Worm (Caenorhabditis elegans): ENCODE data around the gene ZK896.1.

- no peak for TF ChIP-seq spr-3 (GFP tag; optimal IDR thresholded peaks at IDR 0.05)
- no peak for TF ChIP-seq unc-62 (GFP tag; optimal IDR thresholded peaks at IDR 0.05 in 1 of 2)
- TF ChIP-seq unc-62 (tag; optimal IDR thresholded peaks at IDR 0.05): no peak
- TF ChIP-seq nhr-76 (tag; optimal IDR thresholded peaks at IDR 0.05): no peak
- no peak for TF ChIP-seq snpc-4 (tag; optimal IDR thresholded peaks at IDR 0.05)
- TF ChIP-seq dmd-6 (GFP tag; IDR thresholded peaks at IDR 0.05): no peak
- TF ChIP-seq fkh-10 (GFP tag; optimal IDR thresholded peaks at IDR 0.05): no peak
- TF ChIP-seq hlh-30 (tag; optimal IDR thresholded peaks at IDR 0.05; ENCODE audit: insufficient read depth): no peak
- no peak for TF ChIP-seq nhr-28 (tag; optimal IDR thresholded peaks at IDR 0.05)
- TF ChIP-seq aly-2 (tag; optimal IDR thresholded peaks at IDR 0.05): no peak
- TF ChIP-seq nhr-237 (tag; optimal IDR thresholded peaks at IDR 0.05): no peak
- TF ChIP-seq F49E8.2 (tag; optimal IDR thresholded peaks at IDR 0.05; ENCODE audit: borderline replicate concordance): no peak
- TF ChIP-seq dve-1 (tag; optimal IDR thresholded peaks at IDR 0.05; ENCODE audit: insufficient read depth): no peak
- no peak for TF ChIP-seq zag-1 (tag; optimal IDR thresholded peaks at IDR 0.05)
- no peak for TF ChIP-seq lir-3 (tag; optimal IDR thresholded peaks at IDR 0.05)
Measured at ce11 chrIV:12899392-12899791, 24.2 kb upstream of the ZK896.1 start, which contains the start of gene K08D8.9.

Measured in whole organism, L4 larva.